Worm (Caenorhabditis elegans) whole organism, L4 larva: ENCODE results near the gene F23G4.1.

Experiments
- D1046.2 ChIP-seq: fragments of 200-800 bp; sonication (Bioruptor generic); IDR thresholded peaks from 2 replicates; pipeline ENCODE4 v1.3.6; 2022; ENCODE audit warnings: missing genetic modification characterization, missing compliant biosample characterization
- ceh-32 ChIP-seq: sonication (generic microtip); optimal IDR thresholded peaks from 2 replicates; lab custom pipeline; 2016; ENCODE audit warnings: mild to moderate bottlenecking, missing genetic modification characterization, missing compliant biosample characterization; ENCODE audit not compliant: poor library complexity
- ces-1 ChIP-seq: fragments of 150-350 bp; sonication (generic microtip); optimal IDR thresholded peaks from 4 replicates; lab custom pipeline; 2014; ENCODE audit warnings: missing biosample characterization, missing genetic modification reagents, missing genetic modification characterization
- dve-1 ChIP-seq: sonication (generic microtip); optimal IDR thresholded peaks from 2 replicates; lab custom pipeline; 2017; ENCODE audit warnings: antibody characterized with exemption, mild to moderate bottlenecking, missing genetic modification characterization, missing compliant biosample characterization; ENCODE audit not compliant: insufficient read depth
- jun-1 ChIP-seq: fragments of 150-350 bp; optimal IDR thresholded peaks from 2 replicates; lab custom pipeline; 2014; ENCODE audit warnings: missing biosample characterization, missing genetic modification reagents, missing genetic modification characterization
- lim-7 ChIP-seq: fragments of 200-800 bp; sonication (Bioruptor generic); IDR thresholded peaks from 2 replicates; pipeline ENCODE4 v1.3.6; 2022; ENCODE audit warnings: missing genetic modification characterization, missing compliant biosample characterization
- lin-29 ChIP-seq: fragments of 200-800 bp; sonication (Bioruptor generic); IDR thresholded peaks from 2 replicates; pipeline ENCODE4 v1.3.6; 2022; ENCODE audit warnings: missing genetic modification reagents, missing genetic modification characterization, missing compliant biosample characterization
- lin-39 ChIP-seq: fragments of 150-350 bp; optimal IDR thresholded peaks from 2 replicates; lab custom pipeline; 2014; ENCODE audit warnings: missing biosample characterization, missing genetic modification reagents, missing genetic modification characterization
- mep-1 ChIP-seq: fragments of 150-350 bp; sonication (generic microtip); optimal IDR thresholded peaks from 3 replicates; lab custom pipeline; 2014; ENCODE audit warnings: missing biosample characterization, missing genetic modification characterization
- mes-2 ChIP-seq: sonication (generic microtip); optimal IDR thresholded peaks from 2 replicates; lab custom pipeline; 2016; ENCODE audit warnings: missing genotype, mild to moderate bottlenecking, missing genetic modification characterization, missing compliant biosample characterization; ENCODE audit not compliant: poor library complexity, severe bottlenecking
- nhr-10 ChIP-seq: fragments of 150-350 bp; optimal IDR thresholded peaks from 2 replicates; lab custom pipeline; 2014; ENCODE audit warnings: missing biosample characterization, missing genetic modification characterization
- nhr-76 ChIP-seq: fragments of 150-350 bp; optimal IDR thresholded peaks from 2 replicates; lab custom pipeline; 2014; ENCODE audit warnings: missing biosample characterization, missing genetic modification characterization
- unc-130 ChIP-seq: sonication (generic microtip); optimal IDR thresholded peaks from 2 replicates; lab custom pipeline; 2016; ENCODE audit warnings: missing genetic modification reagents, missing genetic modification characterization, missing compliant biosample characterization

DNA sequence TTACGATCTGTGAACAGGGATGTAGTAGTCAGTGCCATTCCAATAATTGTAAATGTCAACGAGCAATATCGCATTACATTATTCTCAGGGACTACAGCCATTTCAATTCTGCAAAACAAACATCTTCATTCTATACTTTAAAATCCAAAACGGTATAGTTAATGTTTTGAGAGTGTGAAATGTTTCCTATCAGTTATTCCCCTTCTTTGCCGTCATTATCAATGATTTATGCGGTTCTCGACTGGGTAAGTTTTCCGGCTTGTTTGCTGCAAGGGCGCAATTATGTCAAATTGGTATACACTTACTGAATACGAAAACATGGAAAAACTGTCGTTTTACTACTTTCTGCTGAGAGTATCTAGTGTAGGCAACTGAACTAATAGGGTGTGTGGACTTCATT lies at the start of gene F23G4.1:
- TF ChIP-seq jun-1 (no peak), nhr-76 (tag; lab: Kevin White, UChicago) (no peak), dve-1 (no peak), mes-2 (tag; lab: Kevin White, UChicago) (no peak), lim-7 (no peak), unc-130 (GFP tag; lab: Kevin White, UChicago) (no peak), lin-29 (GFP tag; lab: Robert Waterston, UW) (no peak), D1046.2 (GFP tag; lab: Robert Waterston, UW) (no peak), nhr-10 (tag; lab: Kevin White, UChicago) (no peak), lin-39 (tag; lab: Kevin White, UChicago) (no peak), ces-1 (GFP tag; lab: Kevin White, UChicago) (no peak), ceh-32 (tag; lab: Kevin White, UChicago) (no peak), mep-1 (tag; lab: Kevin White, UChicago) (no peak)
